Worm (Caenorhabditis elegans): Measurements from ENCODE around the gene dhs-18.

The dhs-18 gene

DNA sequence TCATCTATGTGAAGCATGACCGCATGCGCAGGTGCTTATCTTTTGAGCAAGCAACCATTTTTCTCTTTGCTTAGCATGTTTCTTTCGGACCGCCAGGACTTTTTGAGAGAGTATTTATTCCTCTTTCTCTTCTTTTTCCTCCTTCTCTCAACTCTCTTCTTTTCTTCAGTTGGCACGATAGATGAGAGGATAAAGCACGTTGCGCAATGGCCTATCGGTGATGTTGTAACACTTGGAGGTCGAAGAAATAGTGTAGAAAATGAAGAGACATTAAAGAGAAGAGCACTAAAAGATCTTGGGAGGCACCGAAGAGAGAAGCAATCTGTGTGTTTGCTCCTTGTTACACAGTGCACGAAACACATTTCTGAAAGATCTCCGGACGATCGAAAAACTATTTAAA lies 37.1 kb upstream of the dhs-18 start:
- TF ChIP-seq ztf-11 (tag; optimal IDR thresholded peaks at IDR 0.05) (no peak), nhr-48 (tag; optimal IDR thresholded peaks at IDR 0.05) (no peak), aha-1 (tag) (peak; percentile 55), nhr-41 (GFP tag; IDR thresholded peaks at IDR 0.05) (no peak), dmd-8 (GFP tag; IDR thresholded peaks at IDR 0.05) (no peak), ama-1 (optimal IDR thresholded peaks at IDR 0.05) (no peak), hlh-11 (tag; optimal IDR thresholded peaks at IDR 0.05) (peak; percentile 43), nhr-11 (tag; optimal IDR thresholded peaks at IDR 0.05) (peak; percentile 66), nhr-25 (tag; optimal IDR thresholded peaks at IDR 0.05; ENCODE audit: borderline replicate concordance, insufficient read depth) (no peak), snpc-1.2 (GFP tag; IDR thresholded peaks at IDR 0.05) (no peak), zip-2 (tag; optimal IDR thresholded peaks at IDR 0.05) (no peak), set-16 (GFP tag; IDR thresholded peaks at IDR 0.05) (no peak), ZK546.5 (tag; optimal IDR thresholded peaks at IDR 0.05) (no peak), ceh-62 (tag; optimal IDR thresholded peaks at IDR 0.05) (no peak), nhr-237 (tag; optimal IDR thresholded peaks at IDR 0.05) (no peak), mes-2 (tag; optimal IDR thresholded peaks at IDR 0.05; ENCODE audit: poor library complexity, severe bottlenecking) (peak; percentile 24), hlh-30 (tag; optimal IDR thresholded peaks at IDR 0.05; ENCODE audit: insufficient read depth) (peak; percentile 33), F37D6.2 (tag; optimal IDR thresholded peaks at IDR 0.05) (no peak), mdl-1 (tag; optimal IDR thresholded peaks at IDR 0.05) (peak in 1 of 2 experiments; percentile 20), daf-16 (GFP tag; optimal IDR thresholded peaks at IDR 0.05) (no peak), daf-16 (tag; optimal IDR thresholded peaks at IDR 0.05) (no peak), unc-62 (GFP tag; optimal IDR thresholded peaks at IDR 0.05 in 1 of 2) (peak in 1 of 2 experiments; percentile 45), unc-62 (tag; optimal IDR thresholded peaks at IDR 0.05) (no peak), lin-13 (GFP tag; optimal IDR thresholded peaks at IDR 0.05) (no peak), madf-9 (GFP tag; conservative IDR thresholded peaks at IDR 0.05) (no peak), ceh-82 (tag; optimal IDR thresholded peaks at IDR 0.05) (no peak), mxl-3 (GFP tag; optimal IDR thresholded peaks at IDR 0.05) (peak; percentile 55), duxl-1 (tag; optimal IDR thresholded peaks at IDR 0.05; ENCODE audit: poor library complexity) (no peak)

DNA sequence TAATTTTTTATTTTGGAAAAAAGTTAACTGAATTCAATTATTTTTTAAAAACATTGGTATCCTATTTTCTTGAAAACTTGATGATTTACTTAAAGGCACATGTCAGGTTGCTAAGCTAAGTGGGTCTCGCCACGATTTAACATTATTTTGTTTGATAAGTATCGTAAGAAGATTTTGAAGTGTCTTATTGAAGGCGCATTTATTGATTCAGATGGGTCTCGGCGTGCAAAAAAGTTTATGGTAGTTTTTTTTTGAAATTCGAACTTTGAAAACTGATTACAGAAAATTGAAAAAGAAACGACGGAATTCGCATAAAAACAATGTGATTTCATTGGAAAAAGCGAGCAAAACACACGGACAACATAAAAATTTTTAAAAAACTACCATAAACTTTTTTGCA lies 36.3 kb upstream of the dhs-18 start:
- TF ChIP-seq lin-15B (tag; optimal IDR thresholded peaks at IDR 0.05) (no peak), sdz-12 (GFP tag; optimal IDR thresholded peaks at IDR 0.05) (no peak), rbr-2 (tag; optimal IDR thresholded peaks at IDR 0.05) (no peak), nhr-48 (tag; optimal IDR thresholded peaks at IDR 0.05) (no peak), lir-3 (tag; optimal IDR thresholded peaks at IDR 0.05) (no peak), nhr-102 (tag; optimal IDR thresholded peaks at IDR 0.05) (no peak), unc-62 (GFP tag; optimal IDR thresholded peaks at IDR 0.05 in 1 of 2) (no peak), unc-62 (tag; optimal IDR thresholded peaks at IDR 0.05) (no peak), pqm-1 (tag; optimal IDR thresholded peaks at IDR 0.05) (no peak), zfp-2 (tag; optimal IDR thresholded peaks at IDR 0.05) (no peak), lin-38 (GFP tag; IDR thresholded peaks at IDR 0.05) (no peak), nhr-111 (GFP tag; optimal IDR thresholded peaks at IDR 0.05) (no peak), nhr-28 (tag; optimal IDR thresholded peaks at IDR 0.05) (no peak), lin-1 (GFP tag; IDR thresholded peaks at IDR 0.05) (no peak), hlh-11 (tag; optimal IDR thresholded peaks at IDR 0.05) (no peak), F49E8.2 (tag; optimal IDR thresholded peaks at IDR 0.05; ENCODE audit: borderline replicate concordance) (no peak), ceh-28 (tag; optimal IDR thresholded peaks at IDR 0.05) (no peak)

DNA sequence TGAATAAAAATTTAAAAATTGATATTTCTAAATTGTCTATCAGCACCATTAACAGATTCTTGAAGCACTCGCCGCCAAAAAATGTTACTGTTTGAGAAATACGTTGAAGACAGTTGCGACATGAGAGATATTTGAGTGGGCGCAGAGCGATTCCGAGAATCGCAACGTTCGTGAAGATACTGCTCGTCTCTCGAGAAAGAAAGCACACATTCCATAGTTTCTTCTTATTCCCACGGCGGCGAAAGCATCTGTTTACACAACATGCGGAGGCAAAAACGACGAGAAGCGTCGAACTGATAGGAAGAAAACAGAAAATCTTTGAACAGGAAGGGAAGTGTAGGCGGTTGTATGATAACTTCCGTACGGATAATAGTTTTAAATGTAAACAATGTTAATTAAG lies 35.8 kb upstream of the dhs-18 start:
- TF ChIP-seq nhr-48 (tag; optimal IDR thresholded peaks at IDR 0.05) (no peak), nhr-10 (tag; optimal IDR thresholded peaks at IDR 0.05) (no peak), nhr-11 (tag; optimal IDR thresholded peaks at IDR 0.05) (peak; percentile 73), lin-29 (GFP tag; IDR thresholded peaks at IDR 0.05) (no peak; the same call in 1 of the 2 replicates), nhr-102 (tag; optimal IDR thresholded peaks at IDR 0.05) (no peak), mdl-1 (tag; optimal IDR thresholded peaks at IDR 0.05) (no peak), ama-1 (optimal IDR thresholded peaks at IDR 0.05) (peak; percentile 30), saeg-2 (GFP tag; IDR thresholded peaks at IDR 0.05) (no peak), hlh-30 (tag; optimal IDR thresholded peaks at IDR 0.05; ENCODE audit: insufficient read depth) (no peak), lin-13 (GFP tag; optimal IDR thresholded peaks at IDR 0.05) (peak; percentile 16), lin-39 (tag; optimal IDR thresholded peaks at IDR 0.05) (no peak), daf-8 (GFP tag; IDR thresholded peaks at IDR 0.05) (no peak), dmd-9 (GFP tag; IDR thresholded peaks at IDR 0.05) (peak; percentile 44; the same call in 1 of the 2 replicates), lin-38 (GFP tag; IDR thresholded peaks at IDR 0.05) (0 out of 2 replicates have a peak, but pooled peaks have one; percentile 7), nhr-76 (tag; optimal IDR thresholded peaks at IDR 0.05) (no peak), unc-62 (GFP tag; optimal IDR thresholded peaks at IDR 0.05 in 1 of 2) (peak in 1 of 2 experiments; percentile 94), unc-62 (tag; optimal IDR thresholded peaks at IDR 0.05) (no peak), sdz-12 (GFP tag; optimal IDR thresholded peaks at IDR 0.05) (peak; percentile 21), cey-2 (tag; optimal IDR thresholded peaks at IDR 0.05; ENCODE audit: borderline replicate concordance, insufficient read depth) (no peak)
